Fruit fly (Drosophila melanogaster) whole organism, adult: ENCODE measurements around the gene kipf.

ENCODE experiments used
- CG11617 ChIP-seq: fragments of 200-800 bp; sonication (Bioruptor generic); optimal IDR thresholded peaks from 2 replicates; lab custom pipeline; 2017; ENCODE audit warnings: mild to moderate bottlenecking, missing biosample characterization, missing genetic modification reagents, missing genetic modification characterization
- CG12768 ChIP-seq: fragments of 200-800 bp; sonication (Bioruptor generic); optimal IDR thresholded peaks from 2 replicates; lab custom pipeline; 2017; ENCODE audit warnings: missing biosample characterization, missing genetic modification characterization, mild to moderate bottlenecking, moderate library complexity, missing genetic modification reagents
- CG14711 ChIP-seq: fragments of 200-800 bp; sonication (Bioruptor generic); optimal IDR thresholded peaks from 2 replicates; lab custom pipeline; 2018; ENCODE audit warnings: missing biosample characterization, mild to moderate bottlenecking, missing genetic modification characterization, moderate library complexity
- CG1620 ChIP-seq: fragments of 200-800 bp; sonication (Bioruptor generic); optimal IDR thresholded peaks from 2 replicates; lab custom pipeline; 2016; ENCODE audit warnings: missing biosample characterization, missing genetic modification characterization
- CG33017 ChIP-seq: fragments of 200-800 bp; sonication (Bioruptor generic); optimal IDR thresholded peaks from 2 replicates; lab custom pipeline; 2018; ENCODE audit warnings: missing biosample characterization, mild to moderate bottlenecking, missing genetic modification characterization, moderate library complexity
- CG5204 ChIP-seq: fragments of 200-800 bp; sonication (Bioruptor generic); optimal IDR thresholded peaks from 2 replicates; lab custom pipeline; 2016; ENCODE audit warnings: missing biosample characterization, missing genetic modification characterization
- CG7045 ChIP-seq: fragments of 200-800 bp; sonication (Bioruptor generic); optimal IDR thresholded peaks from 2 replicates; lab custom pipeline; 2017; ENCODE audit warnings: missing biosample characterization, mild to moderate bottlenecking, missing genetic modification characterization
- CG7101 ChIP-seq: fragments of 200-800 bp; sonication (Bioruptor generic); optimal IDR thresholded peaks from 2 replicates; lab custom pipeline; 2018; ENCODE audit warnings: missing biosample characterization, mild to moderate bottlenecking, missing genetic modification characterization, moderate library complexity
- Clk ChIP-seq: fragments of 200-800 bp; sonication (Bioruptor generic); optimal IDR thresholded peaks from 2 replicates; lab custom pipeline; 2017; ENCODE audit warnings: missing biosample characterization, missing genetic modification characterization
- Crg-1 ChIP-seq: fragments of 200-800 bp; sonication (Bioruptor generic); optimal IDR thresholded peaks from 2 replicates; lab custom pipeline; 2016; ENCODE audit warnings: missing biosample characterization, missing genetic modification characterization
- Hr96 ChIP-seq: fragments of 200-800 bp; sonication (Bioruptor generic); optimal IDR thresholded peaks from 2 replicates; lab custom pipeline; 2016; ENCODE audit warnings: missing biosample characterization, missing genetic modification characterization
- Mnt ChIP-seq: fragments of 200-800 bp; sonication (Bioruptor generic); optimal IDR thresholded peaks from 2 replicates; lab custom pipeline; 2016; ENCODE audit warnings: missing biosample characterization, mild to moderate bottlenecking, missing genetic modification characterization
- bab1 ChIP-seq: fragments of 200-800 bp; sonication (Bioruptor generic); optimal IDR thresholded peaks from 3 replicates; lab custom pipeline; 2019; ENCODE audit warnings: missing biosample characterization, mild to moderate bottlenecking, missing genetic modification characterization, moderate library complexity
- cic ChIP-seq: fragments of 200-800 bp; sonication (Bioruptor generic); optimal IDR thresholded peaks from 2 replicates; lab custom pipeline; 2017; ENCODE audit warnings: missing biosample characterization, mild to moderate bottlenecking, missing genetic modification characterization, moderate library complexity
- cnc ChIP-seq, 2 experiments: fragments of >200 bp; optimal IDR thresholded peaks; 2 replicates each; lab custom pipeline; 2017
- kay ChIP-seq: fragments of 200-800 bp; sonication (Bioruptor generic); peaks from one replicate; lab custom pipeline; 2016; ENCODE audit warnings: missing biosample characterization, missing genetic modification characterization, borderline replicate concordance
- ovo ChIP-seq: fragments of 200-800 bp; sonication (Bioruptor generic); optimal IDR thresholded peaks from 2 replicates; lab custom pipeline; 2016; ENCODE audit warnings: missing biosample characterization, missing genetic modification characterization
- pad ChIP-seq: fragments of 200-800 bp; sonication (Bioruptor generic); optimal IDR thresholded peaks from 3 replicates; lab custom pipeline; 2017; ENCODE audit warnings: missing biosample characterization, missing genetic modification characterization, mild to moderate bottlenecking, moderate library complexity, missing genetic modification reagents
- tj ChIP-seq: fragments of 200-800 bp; sonication (Bioruptor generic); optimal IDR thresholded peaks from 3 replicates; lab custom pipeline; 2017; ENCODE audit warnings: missing biosample characterization, mild to moderate bottlenecking, missing genetic modification characterization, moderate library complexity
- toe ChIP-seq: fragments of 200-800 bp; sonication (Bioruptor generic); optimal IDR thresholded peaks from 2 replicates; lab custom pipeline; 2016; ENCODE audit warnings: missing biosample characterization, missing genetic modification characterization

kipf gene

dm6 chr3R:7913551-7913950, at the start of gene kipf:
Gene kipf, plus strand, starts transcription at chr3R:7913851.
- TF ChIP-seq pad (GFP tag; lab: Kevin White, UChicago) = peak; percentile 50
- peak; percentile 67 for TF ChIP-seq ovo
- no peak for TF ChIP-seq CG33017 (tag; lab: Kevin White, UChicago)

dm6 chr3R:7884433-7884832, 29.2 kb upstream of the kipf start:
- TF ChIP-seq Mnt (no peak), toe (GFP tag; lab: Kevin White, UChicago) (no peak), tj (no peak), Crg-1 (GFP tag; lab: Kevin White, UChicago) (no peak), CG33017 (tag; lab: Kevin White, UChicago) (no peak), bab1 (no peak), CG7101 (tag; lab: Kevin White, UChicago) (no peak), pad (GFP tag; lab: Kevin White, UChicago) (no peak), cic (no peak), kay (GFP tag; lab: Kevin White, UChicago) (no peak), cnc (optimal IDR thresholded peaks at IDR 0.05; lab: Kevin White, UChicago) (no peak), CG11617 (GFP tag; lab: Kevin White, UChicago) (no peak), CG12768 (GFP tag; lab: Kevin White, UChicago) (no peak), Clk (GFP tag; lab: Kevin White, UChicago) (no peak)

- TF ChIP-seq pad (GFP tag; lab: Kevin White, UChicago) (peak; percentile 32), cnc (optimal IDR thresholded peaks at IDR 0.05; lab: Kevin White, UChicago) (no peak)
These were observed 27.3 kb upstream of the kipf start, which contains the start of gene CG17816 for dm6 chr3R:7886167-7886858. Gene CG17816, minus strand, starts transcription at chr3R:7886733.

- TF ChIP-seq cic (peak; percentile 45), kay (GFP tag; lab: Kevin White, UChicago) (no peak), tj (peak; percentile 38), cnc (optimal IDR thresholded peaks at IDR 0.05; lab: Kevin White, UChicago) (no peak), CG12768 (GFP tag; lab: Kevin White, UChicago) (peak; percentile 10), ovo (peak; percentile 87), CG7101 (tag; lab: Kevin White, UChicago) (peak; percentile 69), Mnt (peak; percentile 30), CG1620 (GFP tag; lab: Kevin White, UChicago) (peak; percentile 48), Hr96 (peak; percentile 38), CG33017 (tag; lab: Kevin White, UChicago) (peak; percentile 35), CG5204 (GFP tag; lab: Kevin White, UChicago) (no peak), CG7045 (GFP tag; lab: Kevin White, UChicago) (peak; percentile 37), Clk (GFP tag; lab: Kevin White, UChicago) (no peak), toe (GFP tag; lab: Kevin White, UChicago) (peak; percentile 50), Crg-1 (GFP tag; lab: Kevin White, UChicago) (peak; percentile 46), pad (GFP tag; lab: Kevin White, UChicago) (peak; percentile 12), CG14711 (tag; lab: Kevin White, UChicago) (peak; percentile 39), CG11617 (GFP tag; lab: Kevin White, UChicago) (peak; percentile 76), bab1 (peak; percentile 81)
These were observed 26.8 kb upstream of the kipf start, which contains the start of gene ArgRS-m for dm6 chr3R:7886859-7887190. Gene ArgRS-m, plus strand, starts transcription at chr3R:7887045.

dm6 chr3R:7891031-7891430, 22.6 kb upstream of the kipf start, which contains the start of gene wtrw:
Gene wtrw, plus strand, starts transcription at chr3R:7891331.
- TF ChIP-seq kay (GFP tag; lab: Kevin White, UChicago) (peak; percentile 36), cnc (optimal IDR thresholded peaks at IDR 0.05; lab: Kevin White, UChicago) (no peak)

- TF ChIP-seq pad (GFP tag; lab: Kevin White, UChicago) = no peak
- TF ChIP-seq kay (GFP tag; lab: Kevin White, UChicago) = peak; percentile 81
These were observed 21.2 kb upstream of the kipf start for dm6 chr3R:7892246-7893000.

- TF ChIP-seq CG33017 (tag; lab: Kevin White, UChicago) (no peak), tj (no peak), Hr96 (no peak), ovo (no peak)
These were observed 19.1 kb upstream of the kipf start for dm6 chr3R:7894586-7894985.
